Fruit fly (Drosophila melanogaster) whole organism, embryonic: Measurements from ENCODE around the gene Chrac-14.

Source experiments
- Atf6 ChIP-seq: fragments of 200-800 bp; sonication (Bioruptor generic); IDR thresholded peaks from 2 replicates; pipeline ENCODE4 v1.3.6; 2022; ENCODE audit warnings: missing biosample characterization, missing genetic modification characterization
- CG12236 ChIP-seq: fragments of 200-800 bp; sonication (Bioruptor generic); optimal IDR thresholded peaks from 2 replicates; lab custom pipeline; 2016; ENCODE audit warnings: missing biosample characterization, missing genetic modification characterization
- CG13287 ChIP-seq: fragments of 200-800 bp; sonication (Bioruptor generic); IDR thresholded peaks from 2 replicates; pipeline ENCODE4 v1.3.6; 2022; ENCODE audit warnings: missing biosample characterization, missing genetic modification characterization; ENCODE audit not compliant: partially characterized antibody
- CG13424 ChIP-seq: fragments of 200-800 bp; sonication (Bioruptor generic); optimal IDR thresholded peaks from 2 replicates; lab custom pipeline; 2019; ENCODE audit warnings: missing biosample characterization, mild to moderate bottlenecking, missing genetic modification characterization, moderate library complexity
- CG13775 ChIP-seq: fragments of 200-800 bp; sonication (Bioruptor generic); optimal IDR thresholded peaks from 3 replicates; lab custom pipeline; 2017; ENCODE audit warnings: missing biosample characterization, mild to moderate bottlenecking, missing genetic modification characterization
- CG14014 ChIP-seq: fragments of 200-800 bp; sonication (Bioruptor generic); IDR thresholded peaks from 2 replicates; pipeline ENCODE4 v1.3.6; 2022; ENCODE audit warnings: missing biosample characterization, missing genetic modification characterization
- CG1832 ChIP-seq: fragments of 200-800 bp; sonication (Bioruptor generic); optimal IDR thresholded peaks from 2 replicates; lab custom pipeline; 2017; ENCODE audit warnings: missing biosample characterization, mild to moderate bottlenecking, missing genetic modification characterization, inconsistent platforms
- CG18599 ChIP-seq: fragments of 200-800 bp; sonication (Bioruptor generic); optimal IDR thresholded peaks from 3 replicates; lab custom pipeline; 2017; ENCODE audit warnings: missing biosample characterization, missing genetic modification characterization, mild to moderate bottlenecking, moderate library complexity, missing genetic modification reagents
- CG18764 ChIP-seq: fragments of 200-800 bp; sonication (Bioruptor generic); optimal IDR thresholded peaks from 3 replicates; lab custom pipeline; 2016; ENCODE audit warnings: missing biosample characterization, missing genetic modification characterization
- CG32772 ChIP-seq: fragments of 200-800 bp; sonication (Bioruptor generic); IDR thresholded peaks from 2 replicates; pipeline ENCODE4 v1.3.6; 2022; ENCODE audit warnings: missing biosample characterization, missing genetic modification characterization
- CG4282 ChIP-seq: fragments of 200-800 bp; sonication (Bioruptor generic); optimal IDR thresholded peaks from 2 replicates; lab custom pipeline; 2016; ENCODE audit warnings: missing biosample characterization, missing genetic modification characterization
- CG8281 ChIP-seq: fragments of 200-800 bp; sonication (Bioruptor generic); optimal IDR thresholded peaks from 2 replicates; lab custom pipeline; 2018; ENCODE audit warnings: missing biosample characterization, mild to moderate bottlenecking, missing genetic modification characterization, moderate library complexity
- CG8359 ChIP-seq: fragments of 200-800 bp; sonication (Bioruptor generic); optimal IDR thresholded peaks from 2 replicates; lab custom pipeline; 2017; ENCODE audit warnings: missing biosample characterization, mild to moderate bottlenecking, missing genetic modification characterization, borderline replicate concordance
- CG8944 ChIP-seq: fragments of 200-800 bp; sonication (Bioruptor generic); optimal IDR thresholded peaks from 3 replicates; lab custom pipeline; 2016; ENCODE audit warnings: missing biosample characterization, missing genetic modification characterization
- Deaf1 ChIP-seq: fragments of 200-800 bp; optimal IDR thresholded peaks from 3 replicates; lab custom pipeline; 2019; ENCODE audit warnings: missing biosample characterization, mild to moderate bottlenecking, missing genetic modification characterization, moderate library complexity
- E2f2 ChIP-seq: fragments of 200-800 bp; sonication (Bioruptor generic); IDR thresholded peaks from 2 replicates; pipeline ENCODE4 v1.3.6; 2022; ENCODE audit warnings: missing biosample characterization, missing genetic modification characterization
- Ets97D ChIP-seq: fragments of 200-800 bp; sonication (Bioruptor generic); optimal IDR thresholded peaks from 3 replicates; lab custom pipeline; 2016; ENCODE audit warnings: missing biosample characterization, missing genetic modification characterization
- HLH3B ChIP-seq: fragments of 200-800 bp; sonication (Bioruptor generic); IDR thresholded peaks from 2 replicates; pipeline ENCODE4 v1.3.6; 2022; ENCODE audit warnings: missing biosample characterization, missing genetic modification characterization
- HLH4C ChIP-seq: fragments of 200-800 bp; sonication (Bioruptor generic); IDR thresholded peaks from 3 replicates; pipeline ENCODE4 v1.3.6; 2022; ENCODE audit warnings: missing biosample characterization, missing genetic modification characterization; ENCODE audit not compliant: partially characterized antibody
- Hmr ChIP-seq: fragments of 200-800 bp; sonication (Bioruptor generic); optimal IDR thresholded peaks from 3 replicates; lab custom pipeline; 2017; ENCODE audit warnings: mild to moderate bottlenecking, missing biosample characterization, missing genetic modification reagents, missing genetic modification characterization
- NFAT ChIP-seq: fragments of 200-800 bp; sonication (Bioruptor generic); IDR thresholded peaks from 2 replicates; pipeline ENCODE4 v1.3.6; 2022; ENCODE audit warnings: missing biosample characterization, missing genetic modification characterization
- Opbp ChIP-seq: fragments of 200-800 bp; sonication (Bioruptor generic); IDR thresholded peaks from 3 replicates; pipeline ENCODE4 v1.3.6; 2022; ENCODE audit warnings: missing biosample characterization, missing genetic modification characterization; ENCODE audit not compliant: partially characterized antibody
- Taf1 ChIP-seq: fragments of 200-800 bp; sonication (Bioruptor generic); IDR thresholded peaks from 2 replicates; pipeline ENCODE4 v1.3.6; 2022; ENCODE audit warnings: missing biosample characterization, missing genetic modification characterization
- Trl ChIP-seq, 3 experiments: fragments of >200 bp in 2 of 3; fragments of 200-800 bp in 1 of 3; sonication (Bioruptor generic) in 1 of 3; optimal IDR thresholded peaks; 2 replicates in 1 of 3; 3 replicates in 2 of 3; lab custom pipeline; 2016 to 2017; ENCODE audit warnings: missing biosample characterization in 1 of 3, missing genetic modification characterization in 1 of 3
- Xrp1 ChIP-seq: fragments of 200-800 bp; sonication (Bioruptor generic); IDR thresholded peaks from 2 replicates; pipeline ENCODE4 v1.3.6; 2022; ENCODE audit warnings: missing biosample characterization, missing genetic modification characterization
- YL-1 ChIP-seq: fragments of 200-800 bp; sonication (Bioruptor generic); optimal IDR thresholded peaks from 3 replicates; lab custom pipeline; 2017; ENCODE audit warnings: missing biosample characterization, mild to moderate bottlenecking, missing genetic modification characterization
- ara ChIP-seq: fragments of 200-800 bp; sonication (Bioruptor generic); IDR thresholded peaks from 2 replicates; pipeline ENCODE4 v1.3.6; 2022; ENCODE audit warnings: missing biosample characterization, missing genetic modification characterization
- bab2 ChIP-seq: fragments of 200-800 bp; sonication (Bioruptor generic); optimal IDR thresholded peaks from 2 replicates; lab custom pipeline; 2016; ENCODE audit warnings: missing biosample characterization, missing genetic modification characterization
- bsh ChIP-seq, 2 experiments: fragments of 200-800 bp; sonication (Bioruptor generic); optimal IDR thresholded peaks; 2 replicates each; lab custom pipeline; 2017 to 2018; ENCODE audit warnings: mild to moderate bottlenecking in 2 of 2, missing biosample characterization in 2 of 2, missing genetic modification characterization in 2 of 2, moderate library complexity in 1 of 2
- dmrt11E ChIP-seq: fragments of 200-800 bp; sonication (Bioruptor generic); optimal IDR thresholded peaks from 3 replicates; lab custom pipeline; 2018; ENCODE audit warnings: missing biosample characterization, mild to moderate bottlenecking, missing genetic modification characterization, moderate library complexity
- fd64A ChIP-seq: fragments of 200-800 bp; sonication (Bioruptor generic); optimal IDR thresholded peaks from 3 replicates; lab custom pipeline; 2018; ENCODE audit warnings: missing biosample characterization, mild to moderate bottlenecking, missing genetic modification characterization
- gce ChIP-seq: fragments of 200-800 bp; sonication (Bioruptor generic); IDR thresholded peaks from 3 replicates; pipeline ENCODE4 v1.3.6; 2022; ENCODE audit warnings: missing biosample characterization, missing genetic modification characterization
- grau ChIP-seq: fragments of 200-800 bp; optimal IDR thresholded peaks from 3 replicates; lab custom pipeline; 2019; ENCODE audit warnings: missing biosample characterization, mild to moderate bottlenecking, missing genetic modification characterization, moderate library complexity
- ham ChIP-seq: fragments of 200-800 bp; sonication (Bioruptor generic); IDR thresholded peaks from 2 replicates; pipeline ENCODE4 v1.3.6; 2022; ENCODE audit warnings: missing biosample characterization, missing genetic modification characterization
- hbn ChIP-seq: fragments of 200-800 bp; sonication (Bioruptor generic); IDR thresholded peaks from 2 replicates; pipeline ENCODE4 v1.3.6; 2022; ENCODE audit warnings: missing biosample characterization, missing genetic modification characterization; ENCODE audit not compliant: partially characterized antibody
- ken ChIP-seq: fragments of 200-800 bp; sonication (Bioruptor generic); IDR thresholded peaks from 3 replicates; pipeline ENCODE4 v1.3.6; 2022; ENCODE audit warnings: missing biosample characterization, missing genetic modification characterization
- nerfin-1 ChIP-seq: fragments of 200-800 bp; sonication (Bioruptor generic); optimal IDR thresholded peaks from 3 replicates; lab custom pipeline; 2019; ENCODE audit warnings: missing biosample characterization, mild to moderate bottlenecking, missing genetic modification characterization, moderate library complexity
- oc ChIP-seq: fragments of 200-800 bp; sonication (Bioruptor generic); optimal IDR thresholded peaks from 2 replicates; lab custom pipeline; 2018; ENCODE audit warnings: missing biosample characterization, mild to moderate bottlenecking, missing genetic modification characterization, moderate library complexity
- pros ChIP-seq: fragments of 200-800 bp; sonication (Bioruptor generic); optimal IDR thresholded peaks from 3 replicates; lab custom pipeline; 2019; ENCODE audit warnings: missing biosample characterization, mild to moderate bottlenecking, missing genetic modification characterization, moderate library complexity
- pzg ChIP-seq: fragments of 200-800 bp; sonication (Bioruptor generic); optimal IDR thresholded peaks from 3 replicates; lab custom pipeline; 2018; ENCODE audit warnings: missing biosample characterization, mild to moderate bottlenecking, missing genetic modification characterization, moderate library complexity
- row ChIP-seq: fragments of 200-800 bp; sonication (Bioruptor generic); IDR thresholded peaks from 3 replicates; pipeline ENCODE4 v1.3.6; 2022; ENCODE audit warnings: missing biosample characterization, missing genetic modification characterization
- slou ChIP-seq: fragments of 200-800 bp; sonication (Bioruptor generic); optimal IDR thresholded peaks from 3 replicates; lab custom pipeline; 2016; ENCODE audit warnings: missing biosample characterization, missing genetic modification characterization
- sob ChIP-seq: fragments of 200-800 bp; sonication (Bioruptor generic); IDR thresholded peaks from 2 replicates; pipeline ENCODE4 v1.3.6; 2022; ENCODE audit warnings: missing biosample characterization, missing genetic modification characterization
- trem ChIP-seq: fragments of 200-800 bp; optimal IDR thresholded peaks from 3 replicates; lab custom pipeline; 2019; ENCODE audit warnings: missing biosample characterization, mild to moderate bottlenecking, missing genetic modification characterization, moderate library complexity
- ttk ChIP-seq: fragments of 200-800 bp; sonication (Bioruptor generic); IDR thresholded peaks from 2 replicates; pipeline ENCODE4 v2.1.2; 2022; ENCODE audit warnings: missing biosample characterization, missing genetic modification characterization
- zfh1 ChIP-seq: fragments of 200-800 bp; sonication (Bioruptor generic); IDR thresholded peaks from 3 replicates; pipeline ENCODE4 v1.3.6; 2022; ENCODE audit warnings: missing biosample characterization, missing genetic modification characterization
- zfh2 ChIP-seq: fragments of 200-800 bp; sonication (Bioruptor generic); optimal IDR thresholded peaks from 2 replicates; lab custom pipeline; 2016; ENCODE audit warnings: missing biosample characterization, missing genetic modification characterization

The Chrac-14 gene

DNA sequence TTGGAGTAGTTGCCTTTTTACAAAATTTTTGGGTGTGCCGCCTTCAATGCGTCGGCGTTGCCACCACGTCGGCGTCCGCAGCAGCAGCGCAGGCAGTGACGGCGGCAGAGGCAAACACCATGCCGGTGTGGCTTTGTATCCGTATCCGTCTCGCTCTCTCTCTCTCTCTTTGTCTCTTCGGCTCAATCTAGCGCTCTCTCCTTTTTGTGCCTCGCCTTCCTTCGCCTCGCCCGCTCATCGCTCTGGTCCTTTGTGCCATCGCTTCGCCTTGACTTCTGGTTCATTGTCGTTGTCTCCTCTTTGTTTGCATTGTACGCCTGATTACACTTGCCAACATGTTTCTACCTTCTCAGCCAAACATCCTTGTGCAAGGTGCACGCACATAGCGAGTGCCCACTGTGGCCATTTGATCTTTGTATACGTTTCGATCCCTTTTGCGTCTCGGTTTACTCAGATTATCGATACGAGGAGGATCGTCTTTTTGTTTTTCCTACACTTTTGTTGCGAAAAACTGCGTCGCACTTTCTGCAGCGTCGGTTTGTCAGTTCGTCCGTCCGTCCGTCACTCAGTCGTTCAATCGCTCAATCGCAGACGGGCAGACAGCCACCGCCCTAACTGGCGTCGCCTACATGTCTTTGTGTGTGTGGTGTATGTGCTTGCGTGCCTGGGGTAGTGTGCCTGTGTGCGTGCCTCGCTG is 20.7 kb upstream of the Chrac-14 start (continued):
- TF ChIP-seq CG8944 (GFP tag; lab: Kevin White, UChicago) (no peak), pros (GFP tag; lab: Kevin White, UChicago) (peak; percentile 89), CG4282 (GFP tag; lab: Kevin White, UChicago) (no peak), HLH3B (GFP tag; lab: Robert Waterston, UW) (0 out of 2 replicates have a peak, but pooled peaks have one; percentile 4), CG18599 (GFP tag; lab: Kevin White, UChicago) (peak; percentile 26), oc (tag; lab: Kevin White, UChicago) (no peak), bab2 (GFP tag; lab: Kevin White, UChicago) (peak; percentile 6), Xrp1 (GFP tag; lab: Robert Waterston, UW) (peak; percentile 36; the same call in 1 of the 2 replicates), CG1832 (GFP tag; lab: Kevin White, UChicago) (peak; percentile 82), row (GFP tag; lab: Robert Waterston, UW) (peak; percentile 44; the same call in 2 of the 3 replicates), ken (GFP tag; lab: Robert Waterston, UW) (no peak), dmrt11E (tag; lab: Kevin White, UChicago) (no peak), Taf1 (GFP tag; lab: Robert Waterston, UW) (no peak), bsh (GFP tag; optimal IDR thresholded peaks at IDR 0.05; lab: Kevin White, UChicago) (peak in 1 of 2 experiments; percentile 70), CG8359 (GFP tag; lab: Kevin White, UChicago) (no peak), CG14014 (GFP tag; lab: Robert Waterston, UW) (no peak), CG12236 (GFP tag; lab: Kevin White, UChicago) (peak; percentile 16), fd64A (GFP tag; lab: Kevin White, UChicago) (no peak), Deaf1 (tag; lab: Kevin White, UChicago) (peak; percentile 43), CG18764 (no peak), CG13424 (no peak), Trl (optimal IDR thresholded peaks at IDR 0.05; lab: Kevin White, UChicago) (peak; percentile 73 to 90), Trl (GFP tag; optimal IDR thresholded peaks at IDR 0.05; lab: Kevin White, UChicago) (peak; percentile 50), gce (GFP tag; lab: Robert Waterston, UW) (0 out of 3 replicates have a peak, but pooled peaks have one; percentile 39), hbn (GFP tag; lab: Robert Waterston, UW) (0 out of 2 replicates have a peak, but pooled peaks have one; percentile 15), ttk (GFP tag; lab: Robert Waterston, UW) (no peak), ham (no peak), NFAT (GFP tag; lab: Robert Waterston, UW) (0 out of 2 replicates have a peak, but pooled peaks have one; percentile 11), nerfin-1 (tag; lab: Kevin White, UChicago) (peak; percentile 2), grau (tag; lab: Kevin White, UChicago) (peak; percentile 94), slou (GFP tag; lab: Kevin White, UChicago) (no peak), CG8281 (tag; lab: Kevin White, UChicago) (peak; percentile 100), trem (tag; lab: Kevin White, UChicago) (peak; percentile 20), CG13287 (GFP tag; lab: Robert Waterston, UW) (peak; percentile 17; the same call in 1 of the 2 replicates), CG32772 (no peak), YL-1 (peak; percentile 17), zfh1 (GFP tag; lab: Robert Waterston, UW) (0 out of 3 replicates have a peak, but pooled peaks have one; percentile 2), Hmr (GFP tag; lab: Kevin White, UChicago) (peak; percentile 24), HLH4C (GFP tag; lab: Robert Waterston, UW) (0 out of 3 replicates have a peak, but pooled peaks have one; percentile 34), zfh2 (GFP tag; lab: Kevin White, UChicago) (peak; percentile 2), E2f2 (peak; percentile 67), pzg (GFP tag; lab: Kevin White, UChicago) (peak; percentile 11), ara (GFP tag; lab: Robert Waterston, UW) (no peak), Ets97D (GFP tag; lab: Kevin White, UChicago) (peak; percentile 4), Opbp (peak; percentile 11; the same call in 1 of the 3 replicates), Atf6 (GFP tag; lab: Robert Waterston, UW) (peak; percentile 58; the same call in 1 of the 2 replicates), CG13775 (GFP tag; lab: Kevin White, UChicago) (no peak), sob (GFP tag; lab: Robert Waterston, UW) (no peak)
